Worm (Caenorhabditis elegans): Measurements from ENCODE around the gene R13H4.6.

The R13H4.6 gene

DNA sequence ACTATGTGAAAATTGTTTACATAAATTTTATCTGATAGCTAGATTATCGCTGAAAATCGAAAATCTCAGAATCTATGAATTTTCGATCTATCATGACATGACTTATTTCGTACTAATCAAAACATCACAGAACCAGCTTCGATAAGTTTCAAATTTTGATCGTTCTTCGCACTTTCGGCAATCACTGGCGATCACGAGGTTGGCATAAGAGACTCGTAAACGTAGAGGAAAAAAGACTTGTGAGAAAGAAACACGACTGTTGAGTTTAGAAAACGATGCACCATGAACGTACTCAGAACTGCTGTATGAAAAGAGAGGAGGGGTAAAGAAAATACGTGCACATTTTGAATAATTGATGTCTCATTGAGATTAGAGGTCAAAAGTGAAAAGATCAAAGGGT is 38.9 kb upstream of the R13H4.6 start (continued):
- no peak for TF ChIP-seq unc-130 (GFP tag; optimal IDR thresholded peaks at IDR 0.05)
- TF ChIP-seq nhr-11 (tag; optimal IDR thresholded peaks at IDR 0.05) = peak; percentile 80
- TF ChIP-seq daf-8 (GFP tag; IDR thresholded peaks at IDR 0.05) = no peak
- TF ChIP-seq lin-29 (GFP tag; IDR thresholded peaks at IDR 0.05) = no peak
- TF ChIP-seq saeg-2 (GFP tag; IDR thresholded peaks at IDR 0.05) = no peak
- no peak for TF ChIP-seq ceh-32 (tag; optimal IDR thresholded peaks at IDR 0.05; ENCODE audit: poor library complexity)
- peak; percentile 52 for TF ChIP-seq mes-2 (tag; optimal IDR thresholded peaks at IDR 0.05; ENCODE audit: poor library complexity, severe bottlenecking)
- peak; percentile 69 for TF ChIP-seq nhr-6 (tag; optimal IDR thresholded peaks at IDR 0.05)

DNA sequence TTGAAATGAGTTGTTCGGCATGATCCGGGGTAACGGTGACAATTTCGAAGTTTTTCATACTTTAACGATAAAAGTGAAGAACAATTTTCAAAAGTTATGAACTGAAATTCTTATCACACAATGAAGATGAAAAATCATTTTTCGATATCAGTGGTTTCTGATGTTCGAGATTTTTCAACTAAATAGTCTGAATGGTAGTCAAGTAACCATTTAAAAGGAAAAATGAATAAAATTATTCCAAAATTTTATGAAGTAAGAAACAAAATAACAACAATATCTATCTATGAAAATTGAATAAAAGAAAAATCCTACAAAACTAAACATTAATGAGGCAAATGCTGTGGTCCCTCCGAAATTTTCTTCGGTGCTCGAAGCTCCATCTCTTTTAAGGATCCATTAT is 37.3 kb upstream of the R13H4.6 start, which contains the start of gene D2023.4:
Gene D2023.4 (minus strand): TSS at position 101 of the 400 bp plus-strand sequence.
- TF ChIP-seq lsy-2 (tag; optimal IDR thresholded peaks at IDR 0.05) (peak in 1 of 2 experiments; percentile 2), F49E8.2 (tag; optimal IDR thresholded peaks at IDR 0.05; ENCODE audit: borderline replicate concordance) (no peak), daf-16 (GFP tag; optimal IDR thresholded peaks at IDR 0.05) (no peak), daf-16 (tag; optimal IDR thresholded peaks at IDR 0.05) (peak; percentile 51), nhr-10 (tag; optimal IDR thresholded peaks at IDR 0.05) (no peak), ceh-28 (tag; optimal IDR thresholded peaks at IDR 0.05) (no peak), Y48G9A.11 (GFP tag; IDR thresholded peaks at IDR 0.05) (0 out of 2 replicates have a peak, but pooled peaks have one; percentile 9), aha-1 (tag) (no peak), lin-38 (GFP tag; IDR thresholded peaks at IDR 0.05) (peak; percentile 17; the same call in 1 of the 2 replicates), hlh-30 (tag; optimal IDR thresholded peaks at IDR 0.05; ENCODE audit: insufficient read depth) (no peak), nhr-41 (GFP tag; IDR thresholded peaks at IDR 0.05) (no peak), dmd-6 (GFP tag; IDR thresholded peaks at IDR 0.05) (peak; percentile 34), lim-7 (GFP tag; IDR thresholded peaks at IDR 0.05) (no peak)

DNA sequence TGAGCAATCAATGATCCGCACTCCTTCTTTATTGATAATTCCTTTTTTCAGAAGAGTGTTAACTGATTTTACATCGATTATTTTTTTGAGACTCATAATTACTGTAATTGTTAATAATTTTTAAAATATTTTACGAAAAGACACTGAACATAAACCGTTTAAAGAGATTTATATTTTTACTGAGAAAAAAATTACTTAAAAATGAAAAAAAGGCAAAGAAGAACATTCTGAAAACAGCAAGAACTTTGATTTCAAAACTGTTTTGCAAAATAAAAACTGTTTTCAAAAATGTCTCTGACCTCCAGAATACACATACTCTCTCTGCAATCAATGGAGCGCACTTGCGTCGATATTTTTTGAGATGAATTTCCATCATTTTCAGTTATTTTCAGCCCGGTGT is 36.0 kb upstream of the R13H4.6 start, which contains the start of the genes mpst-1 and D2023.6:
Gene mpst-1 (minus strand): TSS at position 101 of the 400 bp plus-strand sequence.
Gene D2023.6 (plus strand): TSS at position 388 of the 400 bp plus-strand sequence.
- TF ChIP-seq mes-2 (tag; optimal IDR thresholded peaks at IDR 0.05; ENCODE audit: poor library complexity, severe bottlenecking) (peak; percentile 47), daf-12 (tag; optimal IDR thresholded peaks at IDR 0.05) (no peak)

DNA sequence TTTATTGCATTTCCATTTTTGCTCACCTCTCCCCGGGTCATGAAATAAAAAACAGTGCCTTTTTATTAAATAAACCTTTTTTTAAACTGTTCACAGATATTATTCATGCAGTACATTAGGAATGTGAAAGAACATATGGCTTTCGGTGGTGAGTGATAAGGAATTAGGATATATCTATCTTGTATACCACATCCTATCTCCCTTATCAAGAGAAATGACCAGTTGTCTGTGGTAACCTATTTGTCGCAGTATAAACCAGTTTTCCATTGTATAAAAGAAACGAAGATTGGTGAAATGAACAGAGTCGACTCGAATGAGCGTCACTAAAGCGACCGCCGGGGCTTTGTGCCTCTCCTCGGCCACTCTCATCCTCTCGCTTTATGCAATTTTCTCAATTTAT is 33.6 kb upstream of the R13H4.6 start, which contains the start of gene col-158:
Gene col-158 (plus strand): TSS at position 301 of the 400 bp plus-strand sequence.
- TF ChIP-seq unc-62 (GFP tag; optimal IDR thresholded peaks at IDR 0.05 in 1 of 2) (peak in 1 of 2 experiments; percentile 78), unc-62 (tag; optimal IDR thresholded peaks at IDR 0.05) (no peak), set-16 (GFP tag; IDR thresholded peaks at IDR 0.05) (no peak), lin-13 (GFP tag; optimal IDR thresholded peaks at IDR 0.05) (no peak), lin-39 (tag; optimal IDR thresholded peaks at IDR 0.05) (no peak), cey-2 (tag; optimal IDR thresholded peaks at IDR 0.05; ENCODE audit: borderline replicate concordance, insufficient read depth) (no peak), lsy-2 (tag; optimal IDR thresholded peaks at IDR 0.05) (no peak), nhr-102 (tag; optimal IDR thresholded peaks at IDR 0.05) (no peak)

DNA sequence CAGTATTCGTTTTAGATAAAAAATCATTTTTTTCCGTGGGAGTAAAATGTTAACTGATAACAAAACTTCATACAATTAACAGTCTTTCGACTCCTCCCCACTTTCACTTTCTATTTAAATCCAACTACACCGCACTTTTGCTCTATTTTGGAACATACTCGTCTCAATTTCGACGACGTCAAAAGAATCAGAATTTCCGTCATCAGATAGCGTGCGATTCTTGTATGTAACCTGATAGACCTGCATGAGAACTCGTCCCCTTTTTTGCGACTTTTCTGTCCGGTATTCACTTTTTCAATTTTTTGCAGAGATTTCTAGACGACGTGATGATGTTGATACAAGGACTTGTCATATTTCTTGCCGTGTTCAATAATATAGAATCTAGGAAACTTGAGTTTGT is 29.6 kb upstream of the R13H4.6 start, which contains the start of gene pho-8:
Gene pho-8 (plus strand): TSS at position 301 of the 400 bp plus-strand sequence.
- no peak for TF ChIP-seq zip-2 (tag; optimal IDR thresholded peaks at IDR 0.05)
- TF ChIP-seq nhr-42 (GFP tag; IDR thresholded peaks at IDR 0.05) = no peak
- no peak for TF ChIP-seq T26A8.4 (GFP tag; IDR thresholded peaks at IDR 0.05)
- TF ChIP-seq arid-1 (GFP tag; conservative IDR thresholded peaks at IDR 0.05) = no peak
- TF ChIP-seq ZK337.2 (GFP tag; IDR thresholded peaks at IDR 0.05) = no peak
- TF ChIP-seq Y5F2A.4 (GFP tag; optimal IDR thresholded peaks at IDR 0.05) = no peak
- TF ChIP-seq rbr-2 (tag; optimal IDR thresholded peaks at IDR 0.05) = no peak
- no peak for TF ChIP-seq nhr-111 (GFP tag; optimal IDR thresholded peaks at IDR 0.05)
- TF ChIP-seq nhr-25 (tag; optimal IDR thresholded peaks at IDR 0.05; ENCODE audit: borderline replicate concordance, insufficient read depth) = no peak
- no peak for TF ChIP-seq mes-2 (tag; optimal IDR thresholded peaks at IDR 0.05; ENCODE audit: poor library complexity, severe bottlenecking)
- no peak for TF ChIP-seq nhr-6 (tag; optimal IDR thresholded peaks at IDR 0.05)
- no peak for TF ChIP-seq lin-29 (GFP tag; IDR thresholded peaks at IDR 0.05)
- no peak for TF ChIP-seq F44E2.7 (GFP tag; IDR thresholded peaks at IDR 0.05)

Measured in whole organism, L4 larva.